Fruit fly (Drosophila melanogaster) whole organism, embryonic: ENCODE measurements around the gene Ppt1.

Experiments
- Abd-B ChIP-seq: fragments of 200-800 bp; sonication (Bioruptor generic); optimal IDR thresholded peaks from 2 replicates; lab custom pipeline; 2018; ENCODE audit warnings: missing biosample characterization, mild to moderate bottlenecking, missing genetic modification characterization, moderate library complexity
- Bdp1 ChIP-seq: fragments of 200-800 bp; sonication (Bioruptor generic); optimal IDR thresholded peaks from 3 replicates; lab custom pipeline; 2016; ENCODE audit warnings: missing biosample characterization, missing genetic modification characterization
- Bgb ChIP-seq: fragments of 200-800 bp; sonication (Bioruptor generic); IDR thresholded peaks from 2 replicates; pipeline ENCODE4 v1.3.6; 2022; ENCODE audit warnings: missing biosample characterization, missing genetic modification characterization; ENCODE audit not compliant: partially characterized antibody
- CG10321 ChIP-seq: fragments of 200-800 bp; sonication (Bioruptor generic); IDR thresholded peaks from 2 replicates; pipeline ENCODE4 v1.3.6; 2022; ENCODE audit warnings: missing biosample characterization, missing genetic modification characterization
- CG10366 ChIP-seq: fragments of 200-800 bp; sonication (Bioruptor generic); IDR thresholded peaks from 2 replicates; pipeline ENCODE4 v1.3.6; 2022; ENCODE audit warnings: missing biosample characterization, missing genetic modification characterization
- CG12942 ChIP-seq: fragments of 200-800 bp; sonication (Bioruptor generic); optimal IDR thresholded peaks from 3 replicates; lab custom pipeline; 2016; ENCODE audit warnings: missing biosample characterization, missing genetic modification characterization
- CG13296 ChIP-seq: fragments of 200-800 bp; sonication (Bioruptor generic); optimal IDR thresholded peaks from 3 replicates; lab custom pipeline; 2018; ENCODE audit warnings: missing biosample characterization, mild to moderate bottlenecking, missing genetic modification characterization
- CG13424 ChIP-seq: fragments of 200-800 bp; sonication (Bioruptor generic); optimal IDR thresholded peaks from 2 replicates; lab custom pipeline; 2019; ENCODE audit warnings: missing biosample characterization, mild to moderate bottlenecking, missing genetic modification characterization, moderate library complexity
- CG14710 ChIP-seq: fragments of 200-800 bp; sonication (Bioruptor generic); optimal IDR thresholded peaks from 3 replicates; lab custom pipeline; 2019; ENCODE audit warnings: missing biosample characterization, mild to moderate bottlenecking, missing genetic modification characterization, moderate library complexity
- CG17361 ChIP-seq: fragments of 200-800 bp; sonication (Bioruptor generic); IDR thresholded peaks from 3 replicates; pipeline ENCODE4 v1.3.6; 2022; ENCODE audit warnings: missing biosample characterization, missing genetic modification characterization
- CG2116 ChIP-seq: fragments of 200-800 bp; sonication (Bioruptor generic); optimal IDR thresholded peaks from 3 replicates; lab custom pipeline; 2018; ENCODE audit warnings: missing biosample characterization, mild to moderate bottlenecking, missing genetic modification characterization
- CG2712 ChIP-seq: fragments of 200-800 bp; optimal IDR thresholded peaks from 3 replicates; lab custom pipeline; 2019; ENCODE audit warnings: missing biosample characterization, mild to moderate bottlenecking, missing genetic modification characterization, moderate library complexity
- CG9932 ChIP-seq: fragments of 200-800 bp; sonication (Bioruptor generic); IDR thresholded peaks from 2 replicates; pipeline ENCODE4 v1.3.6; 2022; ENCODE audit warnings: missing biosample characterization, missing genetic modification characterization
- Chrac-16 ChIP-seq: fragments of 200-800 bp; sonication (Bioruptor generic); optimal IDR thresholded peaks from 3 replicates; lab custom pipeline; 2016; ENCODE audit warnings: missing biosample characterization, missing genetic modification characterization
- Dip2 ChIP-seq: fragments of 200-800 bp; sonication (Bioruptor generic); IDR thresholded peaks from 2 replicates; pipeline ENCODE4 v1.3.6; 2022; ENCODE audit warnings: missing biosample characterization, missing genetic modification characterization
- Elba2 ChIP-seq: fragments of 200-800 bp; sonication (Bioruptor generic); optimal IDR thresholded peaks from 3 replicates; lab custom pipeline; 2016; ENCODE audit warnings: missing biosample characterization, missing genetic modification characterization
- HLHmδ ChIP-seq: fragments of 200-800 bp; sonication (Bioruptor generic); optimal IDR thresholded peaks from 2 replicates; lab custom pipeline; 2018; ENCODE audit warnings: missing biosample characterization, mild to moderate bottlenecking, missing genetic modification characterization, moderate library complexity
- HmgZ ChIP-seq: fragments of 200-800 bp; sonication (Bioruptor generic); optimal IDR thresholded peaks from 2 replicates; lab custom pipeline; 2018; ENCODE audit warnings: missing biosample characterization, mild to moderate bottlenecking, missing genetic modification characterization
- Hr39 ChIP-seq: fragments of >200 bp; optimal IDR thresholded peaks from 2 replicates; lab custom pipeline; 2017
- Kr ChIP-seq: fragments of 200-800 bp; sonication (Bioruptor generic); optimal IDR thresholded peaks from 2 replicates; lab custom pipeline; 2017; ENCODE audit warnings: missing biosample characterization, mild to moderate bottlenecking, missing genetic modification characterization
- Lhr ChIP-seq: fragments of 200-800 bp; sonication (Bioruptor generic); optimal IDR thresholded peaks from 3 replicates; lab custom pipeline; 2017; ENCODE audit warnings: mild to moderate bottlenecking, missing biosample characterization, missing genetic modification reagents, missing genetic modification characterization
- Lim3 ChIP-seq: fragments of 200-800 bp; sonication (Bioruptor generic); IDR thresholded peaks from 2 replicates; pipeline ENCODE4 v1.3.6; 2022; ENCODE audit warnings: missing biosample characterization, missing genetic modification characterization
- Optix ChIP-seq: fragments of 200-800 bp; sonication (Bioruptor generic); IDR thresholded peaks from 3 replicates; pipeline ENCODE4 v1.3.6; 2022; ENCODE audit warnings: missing biosample characterization, missing genetic modification characterization
- PHDP ChIP-seq: fragments of 200-800 bp; sonication (Bioruptor generic); optimal IDR thresholded peaks from 3 replicates; lab custom pipeline; 2018; ENCODE audit warnings: missing biosample characterization, mild to moderate bottlenecking, missing genetic modification characterization, moderate library complexity
- Poxn ChIP-seq: fragments of 200-800 bp; sonication (Bioruptor generic); IDR thresholded peaks from 2 replicates; pipeline ENCODE4 v1.3.6; 2022; ENCODE audit warnings: missing biosample characterization, missing genetic modification characterization
- Scr ChIP-seq: fragments of 200-800 bp; sonication (Bioruptor generic); IDR thresholded peaks from 2 replicates; pipeline ENCODE4 v1.3.6; 2022; ENCODE audit warnings: missing biosample characterization, missing genetic modification characterization; ENCODE audit not compliant: partially characterized antibody
- Stat92E ChIP-seq, 3 experiments: fragments of >200 bp in 2 of 3; fragments of 200-800 bp in 1 of 3; sonication (Bioruptor generic) in 1 of 3; optimal IDR thresholded peaks; 2 replicates each; lab custom pipeline; 2017 to 2019; ENCODE audit warnings: missing biosample characterization in 3 of 3, missing genetic modification characterization in 3 of 3, mild to moderate bottlenecking in 1 of 3, moderate library complexity in 1 of 3
- Vsx1 ChIP-seq: fragments of 200-800 bp; sonication (Bioruptor generic); optimal IDR thresholded peaks from 2 replicates; lab custom pipeline; 2017; ENCODE audit warnings: missing biosample characterization, mild to moderate bottlenecking, missing genetic modification characterization, missing genetic modification reagents
- YL-1 ChIP-seq: fragments of 200-800 bp; sonication (Bioruptor generic); optimal IDR thresholded peaks from 3 replicates; lab custom pipeline; 2017; ENCODE audit warnings: missing biosample characterization, mild to moderate bottlenecking, missing genetic modification characterization
- bigmax ChIP-seq: fragments of 200-800 bp; sonication (Bioruptor generic); optimal IDR thresholded peaks from 2 replicates; lab custom pipeline; 2018; ENCODE audit warnings: missing biosample characterization, mild to moderate bottlenecking, missing genetic modification characterization
- bowl ChIP-seq: fragments of 200-800 bp; sonication (Bioruptor generic); IDR thresholded peaks from 2 replicates; pipeline ENCODE4 v1.3.6; 2022; ENCODE audit warnings: missing biosample characterization, missing genetic modification characterization
- btn ChIP-seq: fragments of 200-800 bp; sonication (Bioruptor generic); optimal IDR thresholded peaks from 2 replicates; lab custom pipeline; 2016; ENCODE audit warnings: missing biosample characterization, missing genetic modification characterization
- chn ChIP-seq: fragments of 200-800 bp; sonication (Bioruptor generic); optimal IDR thresholded peaks from 2 replicates; lab custom pipeline; 2016; ENCODE audit warnings: missing biosample characterization, missing genetic modification characterization
- ci ChIP-seq: fragments of 200-800 bp; sonication (Bioruptor generic); IDR thresholded peaks from 3 replicates; pipeline ENCODE4 v1.3.6; 2022; ENCODE audit warnings: missing biosample characterization, missing genetic modification characterization
- emc ChIP-seq: fragments of 200-800 bp; sonication (Bioruptor generic); optimal IDR thresholded peaks from 2 replicates; lab custom pipeline; 2016; ENCODE audit warnings: missing biosample characterization, missing genetic modification characterization
- fru ChIP-seq: fragments of >200 bp; optimal IDR thresholded peaks from 2 replicates; lab custom pipeline; 2017
- gcm ChIP-seq: fragments of 200-800 bp; sonication (Bioruptor generic); optimal IDR thresholded peaks from 2 replicates; lab custom pipeline; 2019; ENCODE audit warnings: missing biosample characterization, mild to moderate bottlenecking, missing genetic modification characterization, moderate library complexity
- grau ChIP-seq: fragments of 200-800 bp; optimal IDR thresholded peaks from 3 replicates; lab custom pipeline; 2019; ENCODE audit warnings: missing biosample characterization, mild to moderate bottlenecking, missing genetic modification characterization, moderate library complexity
- hb ChIP-seq: fragments of 200-800 bp; sonication (Bioruptor generic); IDR thresholded peaks from 3 replicates; pipeline ENCODE4 v1.3.6; 2022; ENCODE audit warnings: missing biosample characterization, missing genetic modification characterization; ENCODE audit not compliant: partially characterized antibody
- jing ChIP-seq: fragments of 200-800 bp; sonication (Bioruptor generic); optimal IDR thresholded peaks from 2 replicates; lab custom pipeline; 2018; ENCODE audit warnings: missing biosample characterization, mild to moderate bottlenecking, missing genetic modification characterization
- lilli ChIP-seq: fragments of 200-800 bp; sonication (Bioruptor generic); optimal IDR thresholded peaks from 3 replicates; lab custom pipeline; 2016; ENCODE audit warnings: missing biosample characterization, missing genetic modification characterization
- lola ChIP-seq, 3 experiments: fragments of >200 bp in 2 of 3; fragments of 200-800 bp in 1 of 3; sonication (Bioruptor generic) in 1 of 3; optimal IDR thresholded peaks; 2 replicates each; lab custom pipeline; 2017 to 2019; ENCODE audit warnings: missing biosample characterization in 3 of 3, missing genetic modification characterization in 3 of 3, mild to moderate bottlenecking in 1 of 3, moderate library complexity in 1 of 3
- mam ChIP-seq: fragments of 200-800 bp; sonication (Bioruptor generic); optimal IDR thresholded peaks from 3 replicates; lab custom pipeline; 2016; ENCODE audit warnings: missing biosample characterization, missing genetic modification characterization
- phol ChIP-seq: fragments of 200-800 bp; sonication (Bioruptor generic); optimal IDR thresholded peaks from 3 replicates; lab custom pipeline; 2018; ENCODE audit warnings: missing biosample characterization, mild to moderate bottlenecking, missing genetic modification characterization, moderate library complexity
- pita ChIP-seq: fragments of 200-800 bp; sonication (Bioruptor generic); optimal IDR thresholded peaks from 2 replicates; lab custom pipeline; 2017; ENCODE audit warnings: missing biosample characterization, mild to moderate bottlenecking, missing genetic modification characterization
- row ChIP-seq: fragments of 200-800 bp; sonication (Bioruptor generic); IDR thresholded peaks from 3 replicates; pipeline ENCODE4 v1.3.6; 2022; ENCODE audit warnings: missing biosample characterization, missing genetic modification characterization
- sisA ChIP-seq: fragments of 200-800 bp; sonication (Bioruptor generic); IDR thresholded peaks from 2 replicates; pipeline ENCODE4 v1.3.6; 2022; ENCODE audit warnings: missing biosample characterization, missing genetic modification characterization
- toy ChIP-seq: fragments of 200-800 bp; sonication (Bioruptor generic); IDR thresholded peaks from 2 replicates; pipeline ENCODE4 v1.3.6; 2022; ENCODE audit warnings: missing biosample characterization, missing genetic modification characterization
- vfl ChIP-seq: fragments of 200-800 bp; sonication (Bioruptor generic); optimal IDR thresholded peaks from 2 replicates; lab custom pipeline; 2016; ENCODE audit warnings: missing biosample characterization, missing genetic modification characterization
- wor ChIP-seq: fragments of 200-800 bp; sonication (Bioruptor generic); IDR thresholded peaks from 2 replicates; pipeline ENCODE4 v1.3.6; 2022; ENCODE audit warnings: missing biosample characterization, missing genetic modification characterization

Gene Ppt1

DNA sequence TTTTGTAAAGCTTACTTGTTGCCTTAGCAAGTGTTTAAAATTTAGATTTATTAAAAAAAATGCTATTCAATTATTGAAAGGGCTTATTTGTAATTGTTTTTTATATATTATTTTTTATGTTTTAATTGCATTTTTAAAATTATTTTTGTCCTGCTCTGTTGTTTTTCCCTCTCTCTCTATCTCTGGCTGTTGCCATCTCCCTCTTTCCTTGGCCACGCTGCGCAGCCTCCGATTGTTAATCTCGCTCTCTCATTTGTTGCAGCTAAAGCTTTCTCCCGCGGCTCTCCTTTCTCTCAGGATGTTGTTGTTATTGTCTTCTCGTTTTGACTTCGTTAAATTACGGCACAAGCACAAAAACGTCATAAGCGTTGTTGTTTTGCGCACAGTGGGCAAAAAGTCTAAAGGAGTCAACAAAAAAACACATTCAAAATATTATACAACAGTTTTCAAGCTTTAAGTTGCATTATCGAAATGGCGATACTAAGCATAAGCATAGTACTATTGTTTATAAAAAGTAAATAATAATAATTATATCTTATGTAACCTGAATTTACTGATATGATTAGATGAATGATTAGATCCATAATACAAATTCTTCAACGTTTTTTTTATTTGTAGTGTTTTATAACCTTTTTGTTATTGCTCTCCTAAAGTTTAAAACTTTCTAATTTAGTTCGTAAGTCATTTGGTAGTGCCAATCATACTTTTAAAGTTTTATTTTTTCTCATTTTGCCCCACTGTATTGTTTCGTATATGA lies 4.2 kb upstream of the Ppt1 start (continued):
- TF ChIP-seq Stat92E (GFP tag; optimal IDR thresholded peaks at IDR 0.05; lab: Kevin White, UChicago) = no peak
- TF ChIP-seq phol (tag; lab: Kevin White, UChicago) = peak; percentile 29
- no peak for TF ChIP-seq HmgZ (tag; lab: Kevin White, UChicago)
- peak; percentile 39 for TF ChIP-seq CG2712 (tag; lab: Kevin White, UChicago)
- TF ChIP-seq CG10321 (GFP tag; lab: Robert Waterston, UW) = 0 out of 2 replicates have a peak, but pooled peaks have one; percentile 8
- TF ChIP-seq hb = no peak
- TF ChIP-seq CG10366 = no peak
- no peak for TF ChIP-seq ci
- TF ChIP-seq Vsx1 (GFP tag; lab: Kevin White, UChicago) = no peak
- TF ChIP-seq Dip2 = no peak
- no peak for TF ChIP-seq YL-1 (GFP tag; lab: Kevin White, UChicago)
- TF ChIP-seq PHDP (tag; lab: Kevin White, UChicago) = peak; percentile 6
- no peak for TF ChIP-seq CG12942 (GFP tag; lab: Kevin White, UChicago)
- no peak for TF ChIP-seq Kr (GFP tag; lab: Kevin White, UChicago)
- no peak for TF ChIP-seq bowl
- no peak for TF ChIP-seq fru (lab: Kevin White, UChicago)
- TF ChIP-seq gcm (GFP tag; lab: Kevin White, UChicago) = no peak
- no peak for TF ChIP-seq Lhr (GFP tag; lab: Kevin White, UChicago)
- no peak for TF ChIP-seq HLHmδ (GFP tag; lab: Kevin White, UChicago)
- 0 out of 3 replicates have a peak, but pooled peaks have one; percentile 16 for TF ChIP-seq row (GFP tag; lab: Robert Waterston, UW)
- TF ChIP-seq CG9932 = no peak
- no peak for TF ChIP-seq toy
- peak; percentile 25 for TF ChIP-seq CG13424 (tag; lab: Kevin White, UChicago)
- TF ChIP-seq Abd-B (GFP tag; lab: Kevin White, UChicago) = no peak
- TF ChIP-seq Hr39 (lab: Kevin White, UChicago) = no peak
- no peak for TF ChIP-seq Bdp1
- no peak for TF ChIP-seq vfl (GFP tag; lab: Kevin White, UChicago)
- TF ChIP-seq bigmax (GFP tag; lab: Kevin White, UChicago) = no peak
- peak in 1 of 3 experiments; percentile 6 for TF ChIP-seq lola (GFP tag; optimal IDR thresholded peaks at IDR 0.05; lab: Kevin White, UChicago)
- no peak for TF ChIP-seq pita (GFP tag; lab: Kevin White, UChicago)
- no peak for TF ChIP-seq mam (GFP tag; lab: Kevin White, UChicago)
- no peak for TF ChIP-seq jing (GFP tag; lab: Kevin White, UChicago)
- TF ChIP-seq wor (GFP tag; lab: Robert Waterston, UW) = no peak
- TF ChIP-seq Elba2 (GFP tag; lab: Kevin White, UChicago) = no peak
- no peak for TF ChIP-seq CG2116 (GFP tag; lab: Kevin White, UChicago)
- TF ChIP-seq sisA (GFP tag; lab: Robert Waterston, UW) = no peak
- TF ChIP-seq Scr (GFP tag; lab: Robert Waterston, UW) = no peak
- no peak for TF ChIP-seq chn (GFP tag; lab: Kevin White, UChicago)
- TF ChIP-seq Optix (GFP tag; lab: Robert Waterston, UW) = no peak
- TF ChIP-seq Bgb (GFP tag; lab: Robert Waterston, UW) = no peak
- peak; percentile 10 for TF ChIP-seq CG14710
- TF ChIP-seq lilli = no peak
- TF ChIP-seq grau (tag; lab: Kevin White, UChicago) = peak; percentile 26
- TF ChIP-seq CG13296 (GFP tag; lab: Kevin White, UChicago) = no peak
- TF ChIP-seq CG17361 (GFP tag; lab: Robert Waterston, UW) = peak; percentile 58; the same call in 2 of the 3 replicates
- no peak for TF ChIP-seq Poxn
- TF ChIP-seq Chrac-16 = no peak
- no peak for TF ChIP-seq emc (GFP tag; lab: Kevin White, UChicago)
- TF ChIP-seq btn (GFP tag; lab: Kevin White, UChicago) = no peak
- no peak for TF ChIP-seq Lim3
